Fruit fly (Drosophila melanogaster): ENCODE data around the gene Zw10.

Gene Zw10

DNA sequence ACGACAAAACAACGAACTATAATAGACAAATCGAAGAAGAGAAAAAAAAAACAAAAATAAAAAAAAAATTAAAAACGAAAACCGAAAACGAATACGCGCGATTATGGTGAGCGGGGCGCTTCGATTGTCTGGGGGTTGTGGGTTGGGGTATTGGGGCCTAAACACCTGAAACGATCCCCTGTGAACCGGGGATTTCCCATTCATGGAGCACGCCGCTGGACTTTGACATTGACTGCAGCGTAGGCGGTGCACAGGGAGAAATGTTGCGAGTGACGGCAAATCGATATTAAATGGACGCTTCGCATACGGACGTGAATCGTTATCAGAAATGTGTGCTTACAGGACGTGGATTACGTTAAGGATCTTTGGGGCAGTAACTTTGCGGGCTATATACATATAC is 11.8 kb upstream of the Zw10 start:
- TF ChIP-seq Hr39 (GFP tag; optimal IDR thresholded peaks at IDR 0.05) (no peak), CG9139 (GFP tag; optimal IDR thresholded peaks at IDR 0.05) (peak; percentile 28), CG8119 (GFP tag; IDR thresholded peaks at IDR 0.05) (no peak), topi (GFP tag; optimal IDR thresholded peaks at IDR 0.05) (no peak), CG10669 (GFP tag; optimal IDR thresholded peaks at IDR 0.05) (no peak), CG8319 (GFP tag; optimal IDR thresholded peaks at IDR 0.05) (no peak), CG31627 (GFP tag; optimal IDR thresholded peaks at IDR 0.05) (no peak), CG10631 (GFP tag; optimal IDR thresholded peaks at IDR 0.05) (no peak), salr (GFP tag; optimal IDR thresholded peaks at IDR 0.05) (no peak), Blimp-1 (GFP tag; optimal IDR thresholded peaks at IDR 0.05) (no peak), ss (GFP tag; optimal IDR thresholded peaks at IDR 0.05) (peak in 1 of 2 experiments; percentile 31), CG6808 (GFP tag; optimal IDR thresholded peaks at IDR 0.05) (peak; percentile 22)

DNA sequence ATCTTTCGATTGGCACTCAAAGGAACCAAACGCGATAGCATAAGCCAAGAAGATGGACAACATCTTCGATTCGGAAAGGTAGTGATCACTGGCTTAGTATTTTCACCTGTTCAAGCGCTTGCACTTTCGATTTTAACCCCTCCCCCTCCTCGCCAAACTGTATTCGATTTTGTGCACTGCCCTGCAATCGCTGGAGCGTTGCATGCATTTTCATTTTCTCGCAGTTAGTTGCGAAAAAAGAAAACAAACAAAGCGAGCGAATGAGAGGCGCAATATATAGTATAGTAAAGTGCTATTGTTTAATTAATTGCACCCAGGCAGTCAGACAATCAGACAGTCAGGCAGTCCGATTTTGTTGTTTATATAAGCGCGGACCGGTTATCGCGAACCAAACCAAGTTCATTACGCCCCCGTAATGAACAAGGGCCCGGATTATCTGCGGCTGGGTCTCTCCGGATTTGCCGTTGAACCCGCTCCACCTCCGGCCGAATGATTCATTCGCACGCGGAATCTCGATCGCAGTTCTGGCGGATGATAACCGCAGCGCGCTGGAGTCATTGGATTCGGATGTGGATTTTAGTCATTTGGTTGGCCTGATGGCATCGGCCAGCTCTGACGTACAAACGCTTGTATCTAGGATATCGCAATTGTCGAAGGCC is 10.8 kb upstream of the Zw10 start:
- no peak for TF ChIP-seq topi (GFP tag; optimal IDR thresholded peaks at IDR 0.05)
- TF ChIP-seq CG4318 (GFP tag; optimal IDR thresholded peaks at IDR 0.05), result no peak
- TF ChIP-seq Sox15 (GFP tag; optimal IDR thresholded peaks at IDR 0.05), result no peak
- no peak for TF ChIP-seq dac (GFP tag; optimal IDR thresholded peaks at IDR 0.05)
- TF ChIP-seq esn (GFP tag; optimal IDR thresholded peaks at IDR 0.05), result no peak
- TF ChIP-seq CG11902 (GFP tag; optimal IDR thresholded peaks at IDR 0.05), result no peak
- TF ChIP-seq Eip78C (GFP tag), result peak; percentile 56
- peak; percentile 12 for TF ChIP-seq Blimp-1 (GFP tag; optimal IDR thresholded peaks at IDR 0.05)
- TF ChIP-seq Eip75B (GFP tag; optimal IDR thresholded peaks at IDR 0.05), result no peak
- no peak for TF ChIP-seq CG8319 (GFP tag; optimal IDR thresholded peaks at IDR 0.05)
- no peak for TF ChIP-seq Sox14 (GFP tag; optimal IDR thresholded peaks at IDR 0.05)

DNA sequence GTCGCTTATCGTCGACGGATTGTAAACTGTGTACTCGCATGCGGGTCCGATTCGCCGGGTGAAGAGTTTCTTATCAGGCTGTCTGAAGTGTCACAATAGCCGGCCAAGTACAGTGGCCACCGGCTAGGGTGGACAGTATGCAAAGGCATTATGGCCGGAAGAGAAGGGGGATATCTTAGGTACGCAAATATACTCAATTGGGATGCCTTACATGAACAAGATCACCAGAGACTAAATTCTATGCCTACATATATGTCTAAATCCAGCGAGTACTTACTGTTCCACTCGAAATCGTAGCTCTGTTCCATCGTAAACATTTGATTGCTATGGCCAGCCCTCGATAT is 10.3 kb upstream of the Zw10 start:
- TF ChIP-seq CG11294 (GFP tag; IDR thresholded peaks at IDR 0.05) (peak; percentile 92), CG1621 (tag; optimal IDR thresholded peaks at IDR 0.05) (peak; percentile 82), fd59A (GFP tag; optimal IDR thresholded peaks at IDR 0.05) (peak; percentile 83), ss (GFP tag; optimal IDR thresholded peaks at IDR 0.05) (peak; percentile 66 to 88), CG6163 (GFP tag; IDR thresholded peaks at IDR 0.05) (peak; percentile 95), fkh (GFP tag; optimal IDR thresholded peaks at IDR 0.05) (peak; percentile 67), salr (GFP tag; optimal IDR thresholded peaks at IDR 0.05) (peak in 1 of 2 experiments; percentile 79), dac (GFP tag; optimal IDR thresholded peaks at IDR 0.05) (peak; percentile 61), Hr38 (GFP tag; optimal IDR thresholded peaks at IDR 0.05) (peak; percentile 6), Sox15 (GFP tag; optimal IDR thresholded peaks at IDR 0.05) (peak; percentile 93), Sox102F (GFP tag; optimal IDR thresholded peaks at IDR 0.05) (peak; percentile 90), CG7368 (GFP tag; optimal IDR thresholded peaks at IDR 0.05) (peak; percentile 95), esn (GFP tag; optimal IDR thresholded peaks at IDR 0.05) (peak; percentile 93), CG3032 (tag; optimal IDR thresholded peaks at IDR 0.05) (peak; percentile 78), CG32006 (GFP tag; optimal IDR thresholded peaks at IDR 0.05) (peak; percentile 86), Hr39 (GFP tag; optimal IDR thresholded peaks at IDR 0.05) (peak; percentile 97), Eip78C (GFP tag) (peak; percentile 96), cyc (GFP tag; optimal IDR thresholded peaks at IDR 0.05) (peak; percentile 97), achi (GFP tag; optimal IDR thresholded peaks at IDR 0.05) (peak; percentile 88), CG10669 (GFP tag; optimal IDR thresholded peaks at IDR 0.05) (peak; percentile 88), topi (GFP tag; optimal IDR thresholded peaks at IDR 0.05) (peak; percentile 96), Eip93F (GFP tag; optimal IDR thresholded peaks at IDR 0.05) (peak; percentile 94), Ets21C (GFP tag; optimal IDR thresholded peaks at IDR 0.05) (peak; percentile 93), CG34406 (GFP tag; optimal IDR thresholded peaks at IDR 0.05) (peak; percentile 90), CG4318 (GFP tag; optimal IDR thresholded peaks at IDR 0.05) (peak; percentile 74), CG9139 (GFP tag; optimal IDR thresholded peaks at IDR 0.05) (peak; percentile 80), net (GFP tag; optimal IDR thresholded peaks at IDR 0.05) (peak; percentile 88), dsx (GFP tag; optimal IDR thresholded peaks at IDR 0.05; ENCODE audit: poor library complexity, severe bottlenecking) (peak; percentile 78), fd85E (GFP tag; optimal IDR thresholded peaks at IDR 0.05) (peak; percentile 88), CG10631 (GFP tag; optimal IDR thresholded peaks at IDR 0.05) (peak; percentile 86), CG11902 (GFP tag; optimal IDR thresholded peaks at IDR 0.05) (peak; percentile 96), CG8319 (GFP tag; optimal IDR thresholded peaks at IDR 0.05) (peak; percentile 85), Gug (GFP tag; IDR thresholded peaks at IDR 0.05) (peak; percentile 90), CG8632 (GFP tag; optimal IDR thresholded peaks at IDR 0.05) (peak; percentile 91), Smox (GFP tag; optimal IDR thresholded peaks at IDR 0.05) (peak; percentile 94), Hr4 (GFP tag; optimal IDR thresholded peaks at IDR 0.05) (peak; percentile 89), CG16779 (tag; optimal IDR thresholded peaks at IDR 0.05) (peak; percentile 68), lz (GFP tag; optimal IDR thresholded peaks at IDR 0.05) (peak; percentile 95)

All from whole organism, prepupa.